Worm (Caenorhabditis elegans) whole organism, L1 larva: Measurements from ENCODE around the gene F58D2.2.

ENCODE experiments used
- elt-2 ChIP-seq: sonication (generic microtip); optimal IDR thresholded peaks from 2 replicates; lab custom pipeline; 2016; ENCODE audit warnings: missing genetic modification characterization, mild to moderate bottlenecking, inconsistent platforms, missing compliant biosample characterization, missing genetic modification reagents
- lsy-2 ChIP-seq, 2 experiments: fragments of 150-350 bp; optimal IDR thresholded peaks; 2 replicates each; lab custom pipeline; 2014; ENCODE audit warnings: missing biosample characterization in 2 of 2, missing genetic modification characterization in 2 of 2
- mep-1 ChIP-seq: fragments of 150-350 bp; optimal IDR thresholded peaks from 2 replicates; lab custom pipeline; 2014; ENCODE audit warnings: missing biosample characterization, missing genetic modification characterization
- nhr-84 ChIP-seq: sonication (generic microtip); optimal IDR thresholded peaks from 2 replicates; lab custom pipeline; 2017; ENCODE audit warnings: missing biosample characterization, missing genetic modification characterization
- ztf-11 ChIP-seq, 2 experiments: sonication (generic microtip); optimal IDR thresholded peaks; 2 replicates each; lab custom pipeline; 2016 to 2017; ENCODE audit warnings: missing genetic modification characterization in 2 of 2, missing biosample characterization in 1 of 2, missing compliant biosample characterization in 1 of 2

Gene F58D2.2

ce11 chrIV:13241340-13241739 lies 51.8 kb downstream of the F58D2.2 start:
- TF ChIP-seq nhr-84 (tag; lab: Kevin White, UChicago) (no peak), ztf-11 (tag; optimal IDR thresholded peaks at IDR 0.05; lab: Kevin White, UChicago) (no peak), elt-2 (tag; lab: Kevin White, UChicago) (no peak), mep-1 (no peak), lsy-2 (tag; optimal IDR thresholded peaks at IDR 0.05; lab: Kevin White, UChicago) (no peak)
